Worm (Caenorhabditis elegans) whole organism, early embryonic: Measurements from ENCODE around the gene F53F4.16.

ENCODE experiments used
- ama-1 ChIP-seq: fragments of 150-350 bp; optimal IDR thresholded peaks from 2 replicates; lab custom pipeline; 2014
- ets-7 ChIP-seq: sonication (generic microtip); optimal IDR thresholded peaks from 2 replicates; lab custom pipeline; 2016; ENCODE audit warnings: missing genotype, missing genetic modification characterization, missing compliant biosample characterization
- tra-4 ChIP-seq: sonication (generic microtip); optimal IDR thresholded peaks from 2 replicates; lab custom pipeline; 2017; ENCODE audit warnings: missing genetic modification characterization, missing compliant biosample characterization

DNA sequence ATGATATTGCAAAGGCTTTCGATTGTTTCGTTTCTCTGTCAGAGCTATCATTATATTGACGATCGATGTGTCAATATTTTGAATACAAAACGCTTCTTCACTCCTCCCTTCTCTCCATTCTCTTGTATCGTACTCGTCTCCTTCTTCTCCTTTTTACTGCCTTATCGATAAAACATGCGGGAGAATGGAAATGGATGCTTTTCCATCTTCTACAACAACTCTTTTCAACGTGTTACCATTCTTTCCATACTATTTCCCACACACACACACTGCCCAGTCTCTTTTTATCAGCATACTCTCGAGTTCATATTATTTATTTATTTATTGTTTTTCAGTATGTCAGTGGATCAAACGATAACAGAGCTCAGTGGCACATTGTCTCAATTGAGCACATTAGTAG is 43.0 kb downstream of the F53F4.16 start, which contains the start of gene C50B8.6:
- TF ChIP-seq ets-7 (tag; lab: Kevin White, UChicago) (no peak), tra-4 (tag; lab: Kevin White, UChicago) (no peak), ama-1 (lab: Kevin White, UChicago) (no peak)
